Worm (Caenorhabditis elegans) whole organism, L1 larva: ENCODE results near the gene C34B4.3.

Experiments
- blmp-1 ChIP-seq: fragments of 150-350 bp; optimal IDR thresholded peaks from 2 replicates; lab custom pipeline; 2014; ENCODE audit warnings: missing biosample characterization, missing genetic modification characterization
- ets-5 ChIP-seq: fragments of 200-800 bp; sonication (Bioruptor generic); IDR thresholded peaks from 2 replicates; pipeline ENCODE4 v1.3.6; 2022; ENCODE audit warnings: missing genetic modification characterization, missing compliant biosample characterization
- hpl-2 ChIP-seq: fragments of 150-350 bp; optimal IDR thresholded peaks from 2 replicates; lab custom pipeline; 2014; ENCODE audit warnings: missing biosample characterization, missing genetic modification reagents, missing genetic modification characterization
- jun-1 ChIP-seq: fragments of 150-350 bp; optimal IDR thresholded peaks from 2 replicates; lab custom pipeline; 2014; ENCODE audit warnings: missing biosample characterization, missing genetic modification reagents, missing genetic modification characterization
- nhr-11 ChIP-seq: fragments of 150-350 bp; optimal IDR thresholded peaks from 2 replicates; lab custom pipeline; 2014; ENCODE audit warnings: missing biosample characterization, missing genetic modification characterization
- nhr-237 ChIP-seq: fragments of 150-350 bp; optimal IDR thresholded peaks from 2 replicates; lab custom pipeline; 2014; ENCODE audit warnings: missing biosample characterization, missing genetic modification characterization
- nhr-47 ChIP-seq: sonication (generic microtip); optimal IDR thresholded peaks from 2 replicates; lab custom pipeline; 2016; ENCODE audit warnings: mild to moderate bottlenecking, missing genetic modification characterization, moderate library complexity, missing compliant biosample characterization
- swsn-7 ChIP-seq: sonication (generic microtip); optimal IDR thresholded peaks from 2 replicates; lab custom pipeline; 2016; ENCODE audit warnings: missing genetic modification characterization, missing compliant biosample characterization
- unc-62 ChIP-seq: fragments of 150-350 bp; optimal IDR thresholded peaks from 2 replicates; lab custom pipeline; 2014; ENCODE audit warnings: missing biosample characterization, missing genetic modification reagents, missing genetic modification characterization
- zip-4 ChIP-seq: fragments of 200-800 bp; sonication (Bioruptor generic); optimal IDR thresholded peaks from 2 replicates; lab custom pipeline; 2018; ENCODE audit warnings: mild to moderate bottlenecking, missing genetic modification characterization, moderate library complexity, missing compliant biosample characterization
- ztf-11 ChIP-seq, 2 experiments: sonication (generic microtip); optimal IDR thresholded peaks; 2 replicates each; lab custom pipeline; 2016 to 2017; ENCODE audit warnings: missing genetic modification characterization in 2 of 2, missing biosample characterization in 1 of 2, missing compliant biosample characterization in 1 of 2

DNA sequence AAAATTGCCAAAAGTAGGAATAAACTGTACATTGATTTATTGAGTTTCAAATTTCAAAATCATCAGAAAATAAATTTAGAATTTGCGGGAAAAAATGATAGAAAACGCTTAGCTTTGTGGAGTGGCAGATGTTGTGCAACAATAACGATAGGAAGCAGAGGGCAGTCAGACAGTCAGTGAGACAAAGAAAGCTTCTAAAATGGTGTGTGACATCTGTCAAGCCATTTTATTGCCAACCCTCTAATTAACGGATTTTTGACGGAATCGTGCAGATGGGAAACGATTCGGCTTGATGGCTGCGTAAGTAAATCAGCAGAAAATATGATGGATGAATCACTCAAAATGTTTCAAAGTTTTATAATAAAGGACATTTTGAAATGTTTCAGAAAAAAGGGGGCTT lies 49.1 kb upstream of the C34B4.3 start, which contains the start of gene max-1:
- TF ChIP-seq swsn-7 (tag; lab: Kevin White, UChicago): no peak
- no peak for TF ChIP-seq nhr-11 (tag; lab: Kevin White, UChicago)
- TF ChIP-seq nhr-237 (tag; lab: Kevin White, UChicago): no peak
- no peak for TF ChIP-seq blmp-1 (tag; lab: Kevin White, UChicago)
- TF ChIP-seq hpl-2 (GFP tag; lab: Kevin White, UChicago): no peak
- TF ChIP-seq ets-5 (GFP tag; lab: Robert Waterston, UW): no peak
- TF ChIP-seq jun-1: no peak
- TF ChIP-seq zip-4 (GFP tag; lab: Kevin White, UChicago): no peak
- TF ChIP-seq ztf-11 (tag; optimal IDR thresholded peaks at IDR 0.05; lab: Kevin White, UChicago): no peak
- no peak for TF ChIP-seq nhr-47
- no peak for TF ChIP-seq unc-62 (GFP tag; lab: Kevin White, UChicago)
